Worm (Caenorhabditis elegans): ENCODE data around the gene flp-12.
A peak's percentile ranks its signal among the peaks of the same experiment; 100 is the strongest.

Gene flp-12

ce11 chrX:4609635-4610034 lies 17.5 kb upstream of the flp-12 start:
- TF ChIP-seq snpc-4 (tag; optimal IDR thresholded peaks at IDR 0.05) (no peak), pha-4 (tag; optimal IDR thresholded peaks at IDR 0.05) (no peak), cnd-1 (tag; optimal IDR thresholded peaks at IDR 0.05) (peak; percentile 63), lin-32 (GFP tag; optimal IDR thresholded peaks at IDR 0.05) (peak; percentile 49), zip-8 (tag; optimal IDR thresholded peaks at IDR 0.05) (no peak), drap-1 (GFP tag; optimal IDR thresholded peaks at IDR 0.05) (no peak), hlh-1 (tag; optimal IDR thresholded peaks at IDR 0.05) (peak; percentile 73), unc-62 (GFP tag; optimal IDR thresholded peaks at IDR 0.05) (no peak), blmp-1 (tag; optimal IDR thresholded peaks at IDR 0.05) (no peak), nhr-237 (tag; optimal IDR thresholded peaks at IDR 0.05) (no peak), lin-13 (tag; optimal IDR thresholded peaks at IDR 0.05) (no peak)

- no peak for TF ChIP-seq mab-5 (tag; optimal IDR thresholded peaks at IDR 0.05)
- no peak for TF ChIP-seq hlh-1 (tag; optimal IDR thresholded peaks at IDR 0.05)
- TF ChIP-seq drap-1 (GFP tag; optimal IDR thresholded peaks at IDR 0.05): no peak
Observed at ce11 chrX:4607300-4607699, 15.2 kb upstream of the flp-12 start.

- TF ChIP-seq ceh-43 (GFP tag; optimal IDR thresholded peaks at IDR 0.05): peak; percentile 79
- peak; percentile 82 for TF ChIP-seq ceh-83 (GFP tag; optimal IDR thresholded peaks at IDR 0.05)
- TF ChIP-seq tbx-8 (GFP tag; optimal IDR thresholded peaks at IDR 0.05): peak; percentile 73
- peak; percentile 34 for TF ChIP-seq ztf-11 (tag; optimal IDR thresholded peaks at IDR 0.05)
- peak; percentile 93 for TF ChIP-seq drap-1 (GFP tag; optimal IDR thresholded peaks at IDR 0.05)
- TF ChIP-seq pha-4 (tag; optimal IDR thresholded peaks at IDR 0.05): peak; percentile 51
- TF ChIP-seq lin-32 (GFP tag; optimal IDR thresholded peaks at IDR 0.05): peak; percentile 74
- TF ChIP-seq hlh-1 (tag; optimal IDR thresholded peaks at IDR 0.05): peak; percentile 51
- peak; percentile 73 for TF ChIP-seq sem-2 (GFP tag; optimal IDR thresholded peaks at IDR 0.05)
- TF ChIP-seq mls-2 (tag; optimal IDR thresholded peaks at IDR 0.05): peak; percentile 93
- peak; percentile 80 for TF ChIP-seq ham-2 (GFP tag; optimal IDR thresholded peaks at IDR 0.05)
- peak; percentile 87 for TF ChIP-seq unc-120 (tag; optimal IDR thresholded peaks at IDR 0.05; ENCODE audit: poor library complexity, severe bottlenecking)
- TF ChIP-seq M03D4.4 (tag; optimal IDR thresholded peaks at IDR 0.05): peak; percentile 94
- peak; percentile 19 for TF ChIP-seq mep-1 (tag; optimal IDR thresholded peaks at IDR 0.05)
- peak; percentile 93 for TF ChIP-seq cnd-1 (tag; optimal IDR thresholded peaks at IDR 0.05)
- peak; percentile 71 for TF ChIP-seq flh-1 (GFP tag; optimal IDR thresholded peaks at IDR 0.05)
- peak; percentile 94 for TF ChIP-seq sptf-1 (tag; optimal IDR thresholded peaks at IDR 0.05)
- TF ChIP-seq nhr-12 (tag; optimal IDR thresholded peaks at IDR 0.05): peak; percentile 92
- peak; percentile 66 for TF ChIP-seq lin-13 (tag; optimal IDR thresholded peaks at IDR 0.05)
Observed at ce11 chrX:4606389-4606880, 14.3 kb upstream of the flp-12 start.

DNA sequence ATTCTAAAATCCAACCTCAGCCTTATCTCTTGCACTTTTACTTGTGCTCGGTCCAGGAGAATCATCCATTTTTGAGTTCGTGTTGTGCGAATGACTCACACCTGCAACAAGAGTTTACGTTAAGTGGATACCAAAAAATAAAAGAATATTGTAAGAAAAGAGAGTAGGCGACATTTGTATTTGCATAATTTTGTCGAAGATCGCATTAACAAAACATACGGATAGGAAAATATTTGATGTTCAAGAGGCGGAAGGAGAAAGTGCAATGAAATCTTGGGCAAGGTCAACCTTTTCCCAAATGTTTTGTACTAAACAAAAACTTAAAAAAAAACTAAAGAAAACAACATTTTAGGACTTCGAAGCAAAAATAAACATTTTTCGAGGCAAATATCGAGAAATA lies 13.7 kb upstream of the flp-12 start, which contains the start of gene spat-3:
spat-3 (minus strand) TSS at position 101 of the 400 bp plus-strand sequence.
- no peak for TF ChIP-seq ceh-39 (tag; optimal IDR thresholded peaks at IDR 0.05)

DNA sequence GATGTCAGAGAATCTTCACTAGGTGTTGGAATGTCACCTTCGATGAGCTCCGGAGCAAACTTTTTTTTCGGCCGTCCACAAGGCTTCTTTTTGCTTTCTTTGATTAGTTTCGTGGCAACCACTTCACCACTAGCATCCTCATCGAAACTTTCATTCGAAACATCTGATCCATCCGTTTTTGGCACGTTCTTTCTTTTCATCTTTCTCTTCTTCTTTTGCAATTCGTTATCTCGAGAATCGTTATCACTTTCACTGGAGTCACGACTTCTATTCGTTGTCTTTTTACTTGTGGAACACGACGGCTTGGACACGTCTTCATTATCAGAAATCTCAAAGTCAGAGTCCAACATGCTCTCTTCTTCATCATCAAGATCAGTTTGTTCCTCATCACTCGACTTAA lies 12.0 kb upstream of the flp-12 start:
- no peak for TF ChIP-seq elt-1 (tag; optimal IDR thresholded peaks at IDR 0.05; ENCODE audit: borderline replicate concordance, insufficient read depth)
- TF ChIP-seq nhr-12 (tag; optimal IDR thresholded peaks at IDR 0.05): no peak
- no peak for TF ChIP-seq nhr-76 (tag; optimal IDR thresholded peaks at IDR 0.05)
- no peak for TF ChIP-seq lsy-2 (tag; optimal IDR thresholded peaks at IDR 0.05)
- TF ChIP-seq unc-120 (tag; optimal IDR thresholded peaks at IDR 0.05; ENCODE audit: poor library complexity, severe bottlenecking): no peak
- TF ChIP-seq snpc-4 (tag; optimal IDR thresholded peaks at IDR 0.05): no peak
- no peak for TF ChIP-seq ztf-11 (tag; optimal IDR thresholded peaks at IDR 0.05)
- TF ChIP-seq zip-8 (tag; optimal IDR thresholded peaks at IDR 0.05): no peak
- TF ChIP-seq ces-1 (GFP tag; optimal IDR thresholded peaks at IDR 0.05): no peak
- no peak for TF ChIP-seq nhr-28 (tag; optimal IDR thresholded peaks at IDR 0.05)
- no peak for TF ChIP-seq ceh-43 (GFP tag; optimal IDR thresholded peaks at IDR 0.05)
- TF ChIP-seq sptf-1 (tag; optimal IDR thresholded peaks at IDR 0.05): no peak
- TF ChIP-seq sem-2 (GFP tag; optimal IDR thresholded peaks at IDR 0.05): no peak
- no peak for TF ChIP-seq bed-3 (GFP tag; optimal IDR thresholded peaks at IDR 0.05)
